Worm (Caenorhabditis elegans): ENCODE data around the gene nape-1.

DNA sequence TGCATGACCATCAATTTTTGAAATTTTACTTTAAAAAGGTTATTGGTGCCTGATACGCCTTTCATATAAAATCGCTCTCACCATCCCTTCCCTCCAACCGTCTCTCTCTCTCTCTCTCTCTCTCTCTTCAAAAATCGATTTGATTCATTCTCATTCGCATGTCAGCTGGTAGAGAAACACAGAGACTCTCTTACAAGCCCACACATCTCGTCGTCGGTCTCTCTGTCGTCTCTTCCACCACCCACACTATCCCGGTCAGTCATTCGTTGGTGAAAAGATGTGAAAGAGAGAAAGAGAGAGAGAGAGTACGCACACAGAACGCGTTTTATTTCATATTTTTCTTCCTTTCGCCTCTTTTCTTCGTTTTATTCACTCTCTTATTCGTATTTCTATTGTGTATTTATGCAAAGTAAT lies 1.8 kb upstream of the nape-1 start:
- TF ChIP-seq unc-86 (tag; optimal IDR thresholded peaks at IDR 0.05) (no peak), fax-1 (tag; optimal IDR thresholded peaks at IDR 0.05) (no peak), elt-2 (tag; optimal IDR thresholded peaks at IDR 0.05) (no peak), dve-1 (tag; optimal IDR thresholded peaks at IDR 0.05) (peak; percentile 47), ama-1 (optimal IDR thresholded peaks at IDR 0.05) (no peak), ceh-9 (tag; optimal IDR thresholded peaks at IDR 0.05) (no peak), nfya-1 (tag; optimal IDR thresholded peaks at IDR 0.05) (peak; percentile 94), C08G9.2 (tag; optimal IDR thresholded peaks at IDR 0.05) (no peak), F13H6.1 (tag; optimal IDR thresholded peaks at IDR 0.05) (no peak), mec-3 (tag; optimal IDR thresholded peaks at IDR 0.05; ENCODE audit: borderline replicate concordance) (no peak)
